Worm (Caenorhabditis elegans): ENCODE measurements around the gene meg-2.

meg-2 gene

DNA sequence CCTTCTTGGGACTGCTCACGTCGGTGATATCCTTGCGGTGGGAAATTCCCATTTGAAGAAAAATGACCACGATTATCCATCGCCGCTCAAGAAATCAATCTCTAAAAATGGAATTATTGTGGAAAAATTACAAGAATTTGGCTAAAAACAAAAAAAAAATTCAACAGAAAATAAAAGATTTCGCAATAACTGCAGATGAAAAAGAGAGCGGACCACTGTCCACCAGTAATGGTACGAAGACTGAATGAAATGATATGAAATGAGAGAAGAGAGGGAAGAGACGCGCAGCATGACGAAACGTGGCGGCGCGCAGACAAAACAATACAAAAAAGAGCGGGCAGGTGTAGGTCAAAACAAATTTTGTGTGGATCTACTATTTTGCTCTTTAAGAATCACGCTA, 3.6 kb upstream of the meg-2 start, which contains the start of gene meg-1:
Gene meg-1 (minus strand): TSS at position 101 of the 400 bp plus-strand sequence.
- no peak for TF ChIP-seq ekl-4 (GFP tag; IDR thresholded peaks at IDR 0.05)
- no peak for TF ChIP-seq egl-44 (GFP tag; IDR thresholded peaks at IDR 0.05)
- TF ChIP-seq efl-1 (GFP tag; optimal IDR thresholded peaks at IDR 0.05), result peak; percentile 67
- no peak for TF ChIP-seq hsf-1 (GFP tag; IDR thresholded peaks at IDR 0.05)
- peak; percentile 41 for TF ChIP-seq madf-6 (GFP tag; IDR thresholded peaks at IDR 0.05)
- peak; percentile 28; the same call in 1 of the 2 replicates for TF ChIP-seq madf-8 (GFP tag; conservative IDR thresholded peaks at IDR 0.05)
- peak; percentile 6 for TF ChIP-seq dpl-1 (GFP tag; optimal IDR thresholded peaks at IDR 0.05)

DNA sequence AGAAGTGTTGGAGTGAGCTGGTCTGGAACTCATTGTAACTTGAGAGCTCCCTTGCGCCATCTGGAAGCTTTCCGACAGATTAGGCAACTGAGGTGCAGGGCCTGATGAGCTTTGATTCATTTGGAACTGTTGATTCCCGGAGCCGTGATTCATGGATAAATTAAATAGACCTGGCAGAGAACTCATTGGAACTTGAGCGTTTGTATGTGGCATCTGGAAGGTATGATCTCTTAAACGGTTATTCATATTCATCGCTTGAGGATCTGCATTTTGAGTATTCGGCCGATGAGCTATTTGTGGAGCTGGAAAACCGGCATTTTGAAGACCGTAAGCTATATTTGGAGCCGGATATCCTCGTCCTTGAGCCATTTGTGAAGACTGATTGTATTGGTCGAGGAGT, 2.6 kb upstream of the meg-2 start:
- TF ChIP-seq T26A5.8 (tag; optimal IDR thresholded peaks at IDR 0.05) (no peak), ama-1 (optimal IDR thresholded peaks at IDR 0.05) (no peak), ama-1 (GFP tag; optimal IDR thresholded peaks at IDR 0.05) (no peak), egl-18 (GFP tag; IDR thresholded peaks at IDR 0.05) (no peak), ceh-27 (GFP tag; optimal IDR thresholded peaks at IDR 0.05) (no peak), Y67H2A.10 (GFP tag; conservative IDR thresholded peaks at IDR 0.05) (no peak), atf-7 (tag; optimal IDR thresholded peaks at IDR 0.05) (no peak), ceh-79 (tag; optimal IDR thresholded peaks at IDR 0.05) (no peak), F39B2.1 (GFP tag; IDR thresholded peaks at IDR 0.05) (no peak), F57A8.1 (GFP tag; optimal IDR thresholded peaks at IDR 0.05) (no peak), sptf-2 (GFP tag; optimal IDR thresholded peaks at IDR 0.05) (no peak), egl-44 (GFP tag; IDR thresholded peaks at IDR 0.05) (no peak), snpc-4 (GFP tag; optimal IDR thresholded peaks at IDR 0.05) (no peak), snpc-4 (tag; optimal IDR thresholded peaks at IDR 0.05) (no peak), C17E4.6 (GFP tag; IDR thresholded peaks at IDR 0.05) (no peak), lsl-1 (GFP tag; optimal IDR thresholded peaks at IDR 0.05) (no peak), B0336.3 (GFP tag; IDR thresholded peaks at IDR 0.05) (no peak), zim-3 (tag; optimal IDR thresholded peaks at IDR 0.05) (no peak)

DNA sequence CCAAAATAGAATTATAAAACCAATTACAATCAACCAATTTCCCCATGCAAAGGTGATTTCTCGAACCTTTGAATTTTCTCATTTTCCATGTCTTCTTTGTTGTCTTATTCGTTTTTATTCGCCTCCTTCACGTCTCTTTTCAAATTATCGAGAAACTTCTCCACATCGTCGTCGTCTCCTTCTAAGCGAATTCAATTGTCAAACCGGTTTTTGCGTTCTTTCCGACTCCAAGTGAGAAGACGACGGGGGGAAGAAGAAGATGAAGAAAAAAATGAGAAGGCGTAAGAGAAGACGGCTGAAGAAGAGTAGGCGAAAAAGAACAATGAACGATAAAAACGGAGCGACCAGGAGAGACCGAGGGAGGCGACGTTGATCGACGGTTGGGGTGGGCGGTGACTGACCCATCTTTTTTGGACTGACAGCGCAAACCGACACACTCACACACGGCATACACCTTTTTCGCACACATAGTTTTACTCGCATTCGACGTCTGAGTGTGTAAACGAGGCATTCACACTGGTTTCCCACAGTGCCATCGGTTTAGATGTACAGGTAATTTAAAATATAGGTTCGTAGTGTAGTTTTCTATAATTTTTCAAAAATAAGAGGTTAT, 5.4 kb downstream of the meg-2 start:
- TF ChIP-seq madf-10 (tag; optimal IDR thresholded peaks at IDR 0.05) (peak; percentile 2), egl-44 (GFP tag; IDR thresholded peaks at IDR 0.05) (no peak), ceh-58 (GFP tag; IDR thresholded peaks at IDR 0.05) (no peak), madf-8 (GFP tag; conservative IDR thresholded peaks at IDR 0.05) (no peak), pha-4 (tag; optimal IDR thresholded peaks at IDR 0.05) (no peak), sptf-2 (GFP tag; optimal IDR thresholded peaks at IDR 0.05) (no peak), nhr-80 (tag; optimal IDR thresholded peaks at IDR 0.05) (peak; percentile 63), chd-7 (tag; optimal IDR thresholded peaks at IDR 0.05) (peak; percentile 54), dox-1 (GFP tag; IDR thresholded peaks at IDR 0.05) (peak; percentile 43; the same call in 1 of the 2 replicates), lin-40 (tag; optimal IDR thresholded peaks at IDR 0.05) (peak; percentile 85), rpc-1 (optimal IDR thresholded peaks at IDR 0.05) (no peak), rpc-1 (tag; optimal IDR thresholded peaks at IDR 0.05) (no peak), mcd-1 (GFP tag; IDR thresholded peaks at IDR 0.05) (peak; percentile 32; the same call in 1 of the 2 replicates), F52B5.7 (tag; optimal IDR thresholded peaks at IDR 0.05) (no peak), lsy-27 (tag; optimal IDR thresholded peaks at IDR 0.05; ENCODE audit: borderline replicate concordance, insufficient read depth) (no peak), ztf-26 (tag; optimal IDR thresholded peaks at IDR 0.05) (peak; percentile 46), zfh-2 (GFP tag; conservative IDR thresholded peaks at IDR 0.05) (peak; percentile 60; the same call in 1 of the 2 replicates), F57A8.1 (GFP tag; optimal IDR thresholded peaks at IDR 0.05) (no peak), ceh-91 (GFP tag; IDR thresholded peaks at IDR 0.05) (no peak), somi-1 (GFP tag; optimal IDR thresholded peaks at IDR 0.05) (peak; percentile 75), rcor-1 (GFP tag; IDR thresholded peaks at IDR 0.05) (0 out of 2 replicates have a peak, but pooled peaks have one; percentile 35), ceh-27 (GFP tag; optimal IDR thresholded peaks at IDR 0.05) (peak; percentile 66), madf-3 (GFP tag; IDR thresholded peaks at IDR 0.05) (no peak), F57C9.4 (tag; optimal IDR thresholded peaks at IDR 0.05) (no peak), ceh-79 (tag; optimal IDR thresholded peaks at IDR 0.05) (no peak), ama-1 (optimal IDR thresholded peaks at IDR 0.05) (no peak), ama-1 (GFP tag; optimal IDR thresholded peaks at IDR 0.05) (no peak)

All from whole organism, young adult.